Worm (Caenorhabditis elegans) whole organism, L4 larva: ENCODE measurements around the gene sre-26.

Experiments used
- F10B5.3 ChIP-seq: sonication (generic microtip); optimal IDR thresholded peaks from 2 replicates; lab custom pipeline; 2016; ENCODE audit warnings: mild to moderate bottlenecking, missing genetic modification characterization, missing compliant biosample characterization
- F26F4.8 ChIP-seq: fragments of 200-800 bp; sonication (Bioruptor generic); conservative IDR thresholded peaks from 2 replicates; pipeline ENCODE4 v1.3.6; 2022; ENCODE audit warnings: missing genetic modification characterization, missing compliant biosample characterization
- F49E8.2 ChIP-seq: sonication (generic microtip); optimal IDR thresholded peaks from 2 replicates; lab custom pipeline; 2016; ENCODE audit warnings: missing compliant biosample characterization, mild to moderate bottlenecking, missing genetic modification characterization, borderline replicate concordance
- T26A8.4 ChIP-seq: fragments of 200-800 bp; sonication (Bioruptor generic); IDR thresholded peaks from 2 replicates; pipeline ENCODE4 v1.3.6; 2022; ENCODE audit warnings: missing genetic modification characterization, missing compliant biosample characterization
- Y105C5A.15 ChIP-seq: fragments of 200-800 bp; sonication (Bioruptor generic); IDR thresholded peaks from 2 replicates; pipeline ENCODE4 v1.3.6; 2022; ENCODE audit warnings: missing genetic modification characterization, missing compliant biosample characterization
- Y48G9A.11 ChIP-seq: fragments of 200-800 bp; sonication (Bioruptor generic); IDR thresholded peaks from 2 replicates; pipeline ENCODE4 v1.3.6; 2022; ENCODE audit warnings: missing genetic modification reagents, missing genetic modification characterization, missing compliant biosample characterization
- Y5F2A.4 ChIP-seq: fragments of 200-800 bp; sonication (Bioruptor generic); optimal IDR thresholded peaks from 2 replicates; lab custom pipeline; 2018; ENCODE audit warnings: mild to moderate bottlenecking, missing genetic modification characterization, missing compliant biosample characterization
- aly-2 ChIP-seq: sonication (generic microtip); optimal IDR thresholded peaks from 2 replicates; lab custom pipeline; 2018; ENCODE audit warnings: missing biosample characterization, missing genetic modification characterization
- ama-1 ChIP-seq: fragments of 150-350 bp; optimal IDR thresholded peaks from 2 replicates; lab custom pipeline; 2014; ENCODE audit warnings: inconsistent platforms, mixed read lengths
- attf-4 ChIP-seq: sonication (generic microtip); optimal IDR thresholded peaks from 3 replicates; lab custom pipeline; 2017; ENCODE audit warnings: missing biosample characterization, missing genetic modification characterization
- ceh-28 ChIP-seq: fragments of 150-350 bp; optimal IDR thresholded peaks from 2 replicates; lab custom pipeline; 2014; ENCODE audit warnings: missing biosample characterization, missing genetic modification reagents, missing genetic modification characterization
- ceh-62 ChIP-seq: sonication (generic microtip); optimal IDR thresholded peaks from 2 replicates; lab custom pipeline; 2017; ENCODE audit warnings: missing biosample characterization, missing genetic modification characterization
- ces-1 ChIP-seq: fragments of 150-350 bp; sonication (generic microtip); optimal IDR thresholded peaks from 4 replicates; lab custom pipeline; 2014; ENCODE audit warnings: missing biosample characterization, missing genetic modification reagents, missing genetic modification characterization
- daf-16 ChIP-seq, 3 experiments: sonication (generic microtip); optimal IDR thresholded peaks; 2 replicates each; lab custom pipeline; 2016 to 2017; ENCODE audit warnings: missing genetic modification characterization in 3 of 3, missing genetic modification reagents in 3 of 3, mild to moderate bottlenecking in 2 of 3, missing compliant biosample characterization in 2 of 3, missing biosample characterization in 1 of 3, moderate library complexity in 1 of 3
- daf-8 ChIP-seq: fragments of 200-800 bp; sonication (Bioruptor generic); IDR thresholded peaks from 2 replicates; pipeline ENCODE4 v1.3.6; 2022; ENCODE audit warnings: missing genetic modification characterization, missing compliant biosample characterization
- dmd-6 ChIP-seq: fragments of 200-800 bp; sonication (Bioruptor generic); IDR thresholded peaks from 2 replicates; pipeline ENCODE4 v1.3.6; 2022; ENCODE audit warnings: missing genetic modification reagents, missing genetic modification characterization, missing compliant biosample characterization
- dmd-8 ChIP-seq: fragments of 200-800 bp; sonication (Bioruptor generic); IDR thresholded peaks from 2 replicates; pipeline ENCODE4 v1.3.6; 2022; ENCODE audit warnings: missing genetic modification characterization, missing compliant biosample characterization
- dpl-1 ChIP-seq: fragments of 150-350 bp; optimal IDR thresholded peaks from 2 replicates; lab custom pipeline; 2014; ENCODE audit warnings: missing biosample characterization, missing genetic modification reagents, missing genetic modification characterization
- duxl-1 ChIP-seq: sonication (generic microtip); optimal IDR thresholded peaks from 2 replicates; lab custom pipeline; 2016; ENCODE audit warnings: mild to moderate bottlenecking, missing genetic modification characterization, moderate library complexity, missing compliant biosample characterization; ENCODE audit not compliant: poor library complexity
- dve-1 ChIP-seq: sonication (generic microtip); optimal IDR thresholded peaks from 2 replicates; lab custom pipeline; 2017; ENCODE audit warnings: antibody characterized with exemption, mild to moderate bottlenecking, missing genetic modification characterization, missing compliant biosample characterization; ENCODE audit not compliant: insufficient read depth
- egl-27 ChIP-seq: sonication (generic microtip); optimal IDR thresholded peaks from 3 replicates; lab custom pipeline; 2017; ENCODE audit warnings: missing biosample characterization, missing genetic modification reagents, missing genetic modification characterization
- hlh-11 ChIP-seq: fragments of 200-800 bp; sonication (Bioruptor generic); optimal IDR thresholded peaks from 2 replicates; lab custom pipeline; 2018; ENCODE audit warnings: mild to moderate bottlenecking, missing genetic modification characterization, missing compliant biosample characterization
- hlh-30 ChIP-seq: sonication (generic microtip); optimal IDR thresholded peaks from 2 replicates; lab custom pipeline; 2017; ENCODE audit warnings: antibody characterized with exemption, mild to moderate bottlenecking, missing genetic modification characterization, missing compliant biosample characterization; ENCODE audit not compliant: insufficient read depth
- lim-7 ChIP-seq: fragments of 200-800 bp; sonication (Bioruptor generic); IDR thresholded peaks from 2 replicates; pipeline ENCODE4 v1.3.6; 2022; ENCODE audit warnings: missing genetic modification characterization, missing compliant biosample characterization
- lin-1 ChIP-seq: fragments of 200-800 bp; sonication (Bioruptor generic); IDR thresholded peaks from 2 replicates; pipeline ENCODE4 v1.3.6; 2022; ENCODE audit warnings: missing genetic modification reagents, missing genetic modification characterization, missing compliant biosample characterization
- lin-15B ChIP-seq: fragments of 150-350 bp; sonication (generic microtip); optimal IDR thresholded peaks from 3 replicates; lab custom pipeline; 2014; ENCODE audit warnings: missing biosample characterization, missing genetic modification characterization
- lin-29 ChIP-seq: fragments of 200-800 bp; sonication (Bioruptor generic); IDR thresholded peaks from 2 replicates; pipeline ENCODE4 v1.3.6; 2022; ENCODE audit warnings: missing genetic modification reagents, missing genetic modification characterization, missing compliant biosample characterization
- lin-38 ChIP-seq: fragments of 200-800 bp; sonication (Bioruptor generic); IDR thresholded peaks from 2 replicates; pipeline ENCODE4 v1.3.6; 2022; ENCODE audit warnings: missing genetic modification reagents, missing genetic modification characterization, missing compliant biosample characterization
- madf-9 ChIP-seq: fragments of 200-800 bp; sonication (Bioruptor generic); conservative IDR thresholded peaks from 2 replicates; pipeline ENCODE4 v1.3.6; 2022; ENCODE audit warnings: missing genetic modification reagents, missing genetic modification characterization, missing compliant biosample characterization
- mdt-29 ChIP-seq: fragments of 200-800 bp; sonication (Bioruptor generic); IDR thresholded peaks from 2 replicates; pipeline ENCODE4 v1.3.6; 2022; ENCODE audit warnings: missing genetic modification reagents, missing genetic modification characterization, missing compliant biosample characterization
- mxl-3 ChIP-seq: fragments of 200-800 bp; sonication (Bioruptor generic); optimal IDR thresholded peaks from 2 replicates; lab custom pipeline; 2018; ENCODE audit warnings: mild to moderate bottlenecking, missing genetic modification characterization, missing compliant biosample characterization
- nhr-237 ChIP-seq: sonication (generic microtip); optimal IDR thresholded peaks from 2 replicates; lab custom pipeline; 2017; ENCODE audit warnings: missing biosample characterization, missing genetic modification characterization
- nhr-25 ChIP-seq: sonication (generic microtip); optimal IDR thresholded peaks from 2 replicates; lab custom pipeline; 2017; ENCODE audit warnings: missing genetic modification characterization, mild to moderate bottlenecking, missing compliant biosample characterization, antibody characterized with exemption, moderate library complexity, borderline replicate concordance; ENCODE audit not compliant: insufficient read depth
- nhr-42 ChIP-seq: fragments of 200-800 bp; sonication (Bioruptor generic); IDR thresholded peaks from 2 replicates; pipeline ENCODE4 v1.3.6; 2022; ENCODE audit warnings: missing genetic modification characterization, missing compliant biosample characterization
- nhr-48 ChIP-seq: sonication (generic microtip); optimal IDR thresholded peaks from 2 replicates; lab custom pipeline; 2016; ENCODE audit warnings: mild to moderate bottlenecking, missing genetic modification characterization, missing compliant biosample characterization
- nhr-6 ChIP-seq: fragments of 150-350 bp; optimal IDR thresholded peaks from 2 replicates; lab custom pipeline; 2014; ENCODE audit warnings: missing biosample characterization, missing genetic modification characterization
- nhr-77 ChIP-seq: fragments of 150-350 bp; optimal IDR thresholded peaks from 2 replicates; lab custom pipeline; 2014; ENCODE audit warnings: missing biosample characterization, missing genetic modification characterization
- pha-4 ChIP-seq, 2 experiments: fragments of 150-350 bp in 1 of 2; fragments of 200-800 bp in 1 of 2; sonication (Bioruptor generic) in 1 of 2; IDR thresholded peaks in 1 of 2; optimal IDR thresholded peaks in 1 of 2; 2 replicates each; pipeline versions ENCODE4 v1.3.6 to Lab custom; 2014 to 2022; ENCODE audit warnings: missing genetic modification characterization in 2 of 2, missing genetic modification reagents in 2 of 2, missing biosample characterization in 1 of 2, missing compliant biosample characterization in 1 of 2
- pqm-1 ChIP-seq: sonication (generic microtip); optimal IDR thresholded peaks from 2 replicates; lab custom pipeline; 2017; ENCODE audit warnings: missing biosample characterization, missing genetic modification characterization
- set-16 ChIP-seq: fragments of 200-800 bp; sonication (Bioruptor generic); IDR thresholded peaks from 2 replicates; pipeline ENCODE4 v1.3.6; 2022; ENCODE audit warnings: missing genetic modification reagents, missing genetic modification characterization, missing compliant biosample characterization
- snpc-4 ChIP-seq: fragments of 150-350 bp; optimal IDR thresholded peaks from 2 replicates; lab custom pipeline; 2014; ENCODE audit warnings: missing biosample characterization, missing genetic modification characterization
- spr-3 ChIP-seq: fragments of 200-800 bp; sonication (Bioruptor generic); optimal IDR thresholded peaks from 2 replicates; lab custom pipeline; 2018; ENCODE audit warnings: mild to moderate bottlenecking, missing genetic modification characterization, missing compliant biosample characterization
- unc-39 ChIP-seq: sonication (generic microtip); optimal IDR thresholded peaks from 2 replicates; lab custom pipeline; 2017; ENCODE audit warnings: missing biosample characterization, missing genetic modification characterization
- unc-62 ChIP-seq, 3 experiments: fragments of 150-350 bp in 1 of 3; sonication (generic microtip); optimal IDR thresholded peaks in 2 of 3; peaks in 1 of 3; 1 replicate in 1 of 3; 2 replicates in 2 of 3; lab custom pipeline; 2014 to 2017; ENCODE audit warnings: missing biosample characterization in 3 of 3, missing genetic modification characterization in 3 of 3, missing genetic modification reagents in 3 of 3, missing genotype in 1 of 3
- vab-7 ChIP-seq: fragments of 200-800 bp; sonication (Bioruptor generic); IDR thresholded peaks from 2 replicates; pipeline ENCODE4 v1.3.6; 2022; ENCODE audit warnings: missing genetic modification reagents, missing genetic modification characterization, missing compliant biosample characterization
- zag-1 ChIP-seq: fragments of 150-350 bp; optimal IDR thresholded peaks from 2 replicates; lab custom pipeline; 2014; ENCODE audit warnings: missing biosample characterization, missing genetic modification characterization
- zfp-3 ChIP-seq: fragments of 200-800 bp; sonication (Bioruptor generic); conservative IDR thresholded peaks from 2 replicates; pipeline ENCODE4 v1.3.6; 2022; ENCODE audit warnings: missing genetic modification reagents, missing genetic modification characterization, missing compliant biosample characterization
- zip-11 ChIP-seq: fragments of 200-800 bp; sonication (Bioruptor generic); IDR thresholded peaks from 2 replicates; pipeline ENCODE4 v1.3.6; 2022; ENCODE audit warnings: missing genetic modification characterization, missing compliant biosample characterization
- zip-2 ChIP-seq: fragments of 150-350 bp; optimal IDR thresholded peaks from 2 replicates; lab custom pipeline; 2014; ENCODE audit warnings: missing biosample characterization, missing genetic modification characterization
- ztf-7 ChIP-seq: fragments of 150-350 bp; optimal IDR thresholded peaks from 2 replicates; lab custom pipeline; 2014; ENCODE audit warnings: missing biosample characterization, missing genetic modification characterization

The sre-26 gene

ce11 chrII:12459422-12459821 lies 39.0 kb upstream of the sre-26 start, which contains the start of gene tag-281:
Gene tag-281 (plus strand): TSS chrII:12459761.
- TF ChIP-seq set-16 (no peak), madf-9 (GFP tag; lab: Robert Waterston, UW) (no peak), vab-7 (GFP tag; lab: Robert Waterston, UW) (no peak), daf-16 (GFP tag; optimal IDR thresholded peaks at IDR 0.05; lab: Kevin White, UChicago) (no peak), daf-16 (tag; optimal IDR thresholded peaks at IDR 0.05; lab: Kevin White, UChicago) (no peak), zfp-3 (GFP tag; lab: Robert Waterston, UW) (peak; percentile 60; the same call in 1 of the 2 replicates), F10B5.3 (no peak), F49E8.2 (tag; lab: Kevin White, UChicago) (no peak), T26A8.4 (GFP tag; lab: Robert Waterston, UW) (peak; percentile 41; the same call in 1 of the 2 replicates), ama-1 (lab: Kevin White, UChicago) (no peak), nhr-237 (tag; lab: Kevin White, UChicago) (no peak), nhr-48 (tag; lab: Kevin White, UChicago) (no peak), lin-29 (GFP tag; lab: Robert Waterston, UW) (no peak), dve-1 (tag; lab: Kevin White, UChicago) (no peak), dmd-8 (GFP tag; lab: Robert Waterston, UW) (no peak), hlh-11 (peak; percentile 49), zag-1 (tag; lab: Kevin White, UChicago) (no peak), duxl-1 (tag; lab: Kevin White, UChicago) (no peak), ceh-62 (tag; lab: Kevin White, UChicago) (no peak), hlh-30 (tag; lab: Kevin White, UChicago) (no peak), ceh-28 (no peak), daf-8 (no peak), ztf-7 (tag; lab: Kevin White, UChicago) (no peak), mdt-29 (GFP tag; lab: Robert Waterston, UW) (no peak), nhr-77 (tag; lab: Kevin White, UChicago) (no peak), nhr-25 (no peak), spr-3 (GFP tag; lab: Kevin White, UChicago) (no peak), aly-2 (tag; lab: Kevin White, UChicago) (no peak), nhr-6 (peak; percentile 68), zip-11 (GFP tag; lab: Robert Waterston, UW) (no peak), ces-1 (GFP tag; lab: Kevin White, UChicago) (no peak), zip-2 (tag; lab: Kevin White, UChicago) (no peak), lim-7 (no peak), lin-38 (GFP tag; lab: Robert Waterston, UW) (peak; percentile 99), F26F4.8 (GFP tag; lab: Robert Waterston, UW) (no peak), mxl-3 (GFP tag; lab: Kevin White, UChicago) (no peak), snpc-4 (tag; lab: Kevin White, UChicago) (peak; percentile 14), unc-62 (GFP tag; optimal IDR thresholded peaks at IDR 0.05 in 1 of 2; lab: Kevin White, UChicago) (peak in 1 of 2 experiments; percentile 45), unc-62 (tag; optimal IDR thresholded peaks at IDR 0.05; lab: Kevin White, UChicago) (no peak), dmd-6 (GFP tag; lab: Robert Waterston, UW) (peak; percentile 51), lin-1 (GFP tag; lab: Robert Waterston, UW) (no peak), pqm-1 (no peak), unc-39 (tag; lab: Kevin White, UChicago) (no peak), lin-15B (tag; lab: Kevin White, UChicago) (peak; percentile 43), Y105C5A.15 (no peak), attf-4 (tag; lab: Kevin White, UChicago) (no peak), Y48G9A.11 (GFP tag; lab: Robert Waterston, UW) (no peak), Y5F2A.4 (GFP tag; lab: Kevin White, UChicago) (no peak), egl-27 (tag; lab: Kevin White, UChicago) (no peak), dpl-1 (peak; percentile 96), nhr-42 (GFP tag; lab: Robert Waterston, UW) (no peak), pha-4 (GFP tag; IDR thresholded peaks at IDR 0.05; lab: Robert Waterston, UW) (no peak), pha-4 (tag; optimal IDR thresholded peaks at IDR 0.05; lab: Kevin White, UChicago) (no peak)
